Worm (Caenorhabditis elegans) whole organism, L3 larva: ENCODE results near the gene Y64H9A.2.

Experiments used
- ceh-82 ChIP-seq: fragments of 150-350 bp; optimal IDR thresholded peaks from 2 replicates; lab custom pipeline; 2014; ENCODE audit warnings: missing biosample characterization, missing genetic modification characterization
- ceh-9 ChIP-seq: sonication (generic microtip); optimal IDR thresholded peaks from 2 replicates; lab custom pipeline; 2018; ENCODE audit warnings: missing biosample characterization, missing genetic modification characterization
- nhr-43 ChIP-seq: sonication (generic microtip); optimal IDR thresholded peaks from 2 replicates; lab custom pipeline; 2016; ENCODE audit warnings: mild to moderate bottlenecking, missing genetic modification characterization, missing compliant biosample characterization; ENCODE audit not compliant: poor library complexity, severe bottlenecking

DNA sequence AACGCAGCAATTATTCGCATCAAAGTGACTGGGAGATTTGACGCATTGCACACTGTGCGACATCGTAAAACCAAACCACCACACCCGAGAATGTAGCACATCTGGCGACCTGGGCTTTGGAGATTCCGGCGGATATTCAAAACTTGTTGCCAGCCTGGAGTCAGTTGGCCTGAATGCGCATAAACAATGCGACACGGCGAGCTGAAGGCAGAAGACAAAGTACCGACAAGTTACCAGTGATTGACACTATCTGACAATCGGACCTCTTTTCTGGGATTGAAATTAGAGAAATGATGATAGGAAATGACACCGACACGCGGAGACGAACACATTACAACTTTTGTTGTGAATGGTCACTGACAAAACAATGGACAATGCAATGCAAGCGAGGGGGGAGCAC is 5.0 kb upstream of the Y64H9A.2 start:
- TF ChIP-seq ceh-9 (tag; lab: Kevin White, UChicago) (no peak), nhr-43 (tag; lab: Kevin White, UChicago) (no peak), ceh-82 (tag; lab: Kevin White, UChicago) (no peak)
